Worm (Caenorhabditis elegans): ENCODE measurements around the gene clec-39.

- no peak for TF ChIP-seq dmd-4 (tag; optimal IDR thresholded peaks at IDR 0.05)
- no peak for TF ChIP-seq ztf-4 (tag; optimal IDR thresholded peaks at IDR 0.05)
- no peak for TF ChIP-seq ceh-16 (tag; optimal IDR thresholded peaks at IDR 0.05)
- TF ChIP-seq gmeb-1 (tag; optimal IDR thresholded peaks at IDR 0.05) = no peak
- TF ChIP-seq unc-55 (GFP tag; optimal IDR thresholded peaks at IDR 0.05) = no peak
- TF ChIP-seq lin-13 (GFP tag; optimal IDR thresholded peaks at IDR 0.05) = no peak
- no peak for TF ChIP-seq unc-39 (tag; optimal IDR thresholded peaks at IDR 0.05)
- no peak for TF ChIP-seq elt-3 (tag; optimal IDR thresholded peaks at IDR 0.05)
- no peak for TF ChIP-seq fos-1 (tag; optimal IDR thresholded peaks at IDR 0.05)
- TF ChIP-seq blmp-1 (tag; optimal IDR thresholded peaks at IDR 0.05; ENCODE audit: insufficient read depth) = no peak
Observed at ce11 chrV:16735518-16735917, 3.5 kb upstream of the clec-39 start, which contains the start of the genes clec-38 and clec-34.
